Worm (Caenorhabditis elegans) whole organism, early embryonic: Measurements from ENCODE around the gene F56F11.2.

ENCODE experiments used
- B0310.2 ChIP-seq: sonication (generic microtip); optimal IDR thresholded peaks from 2 replicates; lab custom pipeline; 2016; ENCODE audit warnings: mild to moderate bottlenecking, missing genetic modification characterization, missing compliant biosample characterization
- F13C5.2 ChIP-seq: sonication (generic microtip); optimal IDR thresholded peaks from 2 replicates; lab custom pipeline; 2017; ENCODE audit warnings: mild to moderate bottlenecking, missing genetic modification characterization, inconsistent platforms, missing compliant biosample characterization
- aly-1 ChIP-seq: sonication (generic microtip); optimal IDR thresholded peaks from 2 replicates; lab custom pipeline; 2016; ENCODE audit warnings: missing genetic modification characterization, missing compliant biosample characterization
- ama-1 ChIP-seq: fragments of 150-350 bp; optimal IDR thresholded peaks from 2 replicates; lab custom pipeline; 2014
- ceh-13 ChIP-seq: fragments of 200-800 bp; sonication (Bioruptor generic); optimal IDR thresholded peaks from 2 replicates; lab custom pipeline; 2018; ENCODE audit warnings: mild to moderate bottlenecking, missing genetic modification characterization, missing compliant biosample characterization
- ceh-36 ChIP-seq: sonication (generic microtip); optimal IDR thresholded peaks from 2 replicates; lab custom pipeline; 2016; ENCODE audit warnings: missing genetic modification characterization, inconsistent platforms, missing compliant biosample characterization
- ets-7 ChIP-seq: sonication (generic microtip); optimal IDR thresholded peaks from 2 replicates; lab custom pipeline; 2016; ENCODE audit warnings: missing genotype, missing genetic modification characterization, missing compliant biosample characterization
- flt-1 ChIP-seq: fragments of 200-800 bp; sonication (Bioruptor generic); IDR thresholded peaks from 2 replicates; pipeline ENCODE4 v1.3.6; 2022; ENCODE audit warnings: missing genetic modification characterization, missing compliant biosample characterization
- hmbx-1 ChIP-seq: sonication (generic microtip); optimal IDR thresholded peaks from 2 replicates; lab custom pipeline; 2016; ENCODE audit warnings: mild to moderate bottlenecking, missing genetic modification characterization, missing compliant biosample characterization
- hmg-4 ChIP-seq: fragments of 200-800 bp; sonication (Bioruptor generic); optimal IDR thresholded peaks from 2 replicates; lab custom pipeline; 2018; ENCODE audit warnings: mild to moderate bottlenecking, missing genetic modification characterization, missing compliant biosample characterization
- hnd-1 ChIP-seq: sonication (generic microtip); optimal IDR thresholded peaks from 2 replicates; lab custom pipeline; 2016; ENCODE audit warnings: missing genetic modification characterization, missing compliant biosample characterization
- pes-1 ChIP-seq: fragments of 200-800 bp; sonication (Bioruptor generic); IDR thresholded peaks from 2 replicates; pipeline ENCODE4 v1.3.6; 2022; ENCODE audit warnings: missing genetic modification reagents, missing genetic modification characterization, missing compliant biosample characterization
- scrt-1 ChIP-seq: fragments of 200-800 bp; sonication (Bioruptor generic); IDR thresholded peaks from 2 replicates; pipeline ENCODE4 v1.3.6; 2022; ENCODE audit warnings: missing genetic modification characterization, missing compliant biosample characterization
- sea-1 ChIP-seq: fragments of 200-800 bp; sonication (Bioruptor generic); conservative IDR thresholded peaks from 2 replicates; pipeline ENCODE4 v1.3.6; 2022; ENCODE audit warnings: missing genetic modification characterization, missing compliant biosample characterization
- tbx-11 ChIP-seq: fragments of 200-800 bp; sonication (Bioruptor generic); IDR thresholded peaks from 2 replicates; pipeline ENCODE4 v1.3.6; 2022; ENCODE audit warnings: missing genetic modification characterization, missing compliant biosample characterization
- tbx-37 ChIP-seq: fragments of 200-800 bp; sonication (Bioruptor generic); conservative IDR thresholded peaks from 2 replicates; pipeline ENCODE4 v1.3.6; 2022; ENCODE audit warnings: missing genetic modification reagents, missing genetic modification characterization, missing compliant biosample characterization
- tra-4 ChIP-seq: sonication (generic microtip); optimal IDR thresholded peaks from 2 replicates; lab custom pipeline; 2017; ENCODE audit warnings: missing genetic modification characterization, missing compliant biosample characterization

F56F11.2 gene

DNA sequence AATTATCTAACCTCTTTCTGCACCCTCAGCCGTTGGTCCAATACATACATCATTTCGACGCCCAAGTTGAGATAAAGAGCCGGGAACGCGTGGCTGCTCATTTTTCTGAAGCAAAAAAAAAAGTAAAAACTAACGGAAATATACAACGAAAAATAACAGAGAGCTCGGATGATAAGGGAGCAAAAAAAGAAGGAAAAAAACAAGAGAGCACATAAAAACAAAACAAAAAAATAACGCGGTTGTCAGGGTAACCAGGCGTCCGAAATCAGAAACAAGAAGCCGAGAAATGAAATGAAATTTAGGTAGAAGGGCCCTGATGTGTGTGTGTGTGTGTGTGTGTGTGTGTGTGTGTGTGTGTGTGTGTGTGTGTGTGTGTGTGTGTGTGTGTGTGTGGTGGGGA lies 42.6 kb downstream of the F56F11.2 start, which contains the start of gene R10F2.5:
TSS of gene R10F2.5 (minus strand) at position 101 of the 400 bp plus-strand sequence.
- TF ChIP-seq tbx-11 (GFP tag; lab: Robert Waterston, UW) (no peak), pes-1 (GFP tag; lab: Robert Waterston, UW) (no peak), B0310.2 (tag; lab: Kevin White, UChicago) (no peak), hmbx-1 (tag; lab: Kevin White, UChicago) (no peak), scrt-1 (GFP tag; lab: Robert Waterston, UW) (no peak), hmg-4 (no peak), ets-7 (tag; lab: Kevin White, UChicago) (no peak), hnd-1 (tag; lab: Kevin White, UChicago) (no peak), ceh-13 (GFP tag; lab: Kevin White, UChicago) (no peak), aly-1 (tag; lab: Kevin White, UChicago) (no peak), ceh-36 (tag; lab: Kevin White, UChicago) (no peak), ama-1 (lab: Kevin White, UChicago) (no peak), F13C5.2 (tag; lab: Kevin White, UChicago) (no peak), sea-1 (GFP tag; lab: Robert Waterston, UW) (no peak), tbx-37 (GFP tag; lab: Robert Waterston, UW) (no peak), flt-1 (GFP tag; lab: Robert Waterston, UW) (no peak), tra-4 (tag; lab: Kevin White, UChicago) (no peak)
